Fruit fly (Drosophila melanogaster): ENCODE data around the gene ng3.
A peak's percentile ranks its signal among the peaks of the same experiment; 100 is the strongest.

ng3 gene

DNA sequence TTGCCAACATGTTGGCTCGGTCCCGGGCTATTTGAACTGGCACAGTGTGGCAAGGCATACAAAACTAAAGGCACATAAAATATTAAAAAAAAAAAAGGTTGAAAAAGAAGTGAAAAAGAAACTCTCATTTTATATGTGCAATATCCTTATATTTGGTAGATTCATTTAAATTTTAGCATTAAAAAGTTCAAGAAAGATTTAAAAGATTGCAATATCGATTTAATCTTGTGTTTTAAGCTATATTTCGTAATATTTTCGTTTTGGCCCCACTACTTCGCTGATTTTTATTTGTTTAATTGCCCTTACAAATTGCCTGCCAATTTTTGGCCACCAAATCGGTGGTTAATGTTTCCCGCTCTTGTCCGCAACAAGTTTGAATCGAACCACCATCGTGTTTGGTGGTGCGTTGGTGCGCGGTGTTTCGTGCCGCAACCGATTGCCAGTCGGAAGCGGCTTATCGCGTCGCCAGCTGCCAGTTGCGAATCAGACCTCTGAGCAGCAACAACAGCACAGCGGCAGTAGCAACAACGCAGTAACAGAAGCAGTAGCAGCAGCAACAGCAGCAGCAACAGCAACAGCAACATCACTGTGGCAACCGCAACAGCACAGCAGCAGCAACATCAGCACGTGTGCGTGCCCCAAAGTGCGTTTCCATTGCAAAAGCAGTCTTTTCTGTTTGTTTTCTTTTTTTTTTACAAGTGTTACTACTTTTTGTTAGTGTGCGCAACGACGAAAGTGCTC lies 13.9 kb upstream of the ng3 start (continued):
- TF ChIP-seq sc (optimal IDR thresholded peaks at IDR 0.05), result no peak
- peak; percentile 86 for TF ChIP-seq sc (GFP tag; optimal IDR thresholded peaks at IDR 0.05)
- peak; percentile 96 for TF ChIP-seq CG18476 (GFP tag; optimal IDR thresholded peaks at IDR 0.05)
- TF ChIP-seq CkIIα-i1 (GFP tag; IDR thresholded peaks at IDR 0.05), result peak; percentile 46; the same call in 1 of the 2 replicates
- TF ChIP-seq mam (GFP tag; optimal IDR thresholded peaks at IDR 0.05), result peak; percentile 86
- TF ChIP-seq sens-2 (GFP tag; IDR thresholded peaks at IDR 0.05), result 0 out of 2 replicates have a peak, but pooled peaks have one; percentile 15
- peak; percentile 88 for TF ChIP-seq CG1602 (GFP tag; optimal IDR thresholded peaks at IDR 0.05)
- TF ChIP-seq CG10979 (tag; optimal IDR thresholded peaks at IDR 0.05), result peak; percentile 91
- peak; percentile 71 for TF ChIP-seq CG10321 (GFP tag; IDR thresholded peaks at IDR 0.05)
- TF ChIP-seq CG12299 (tag; optimal IDR thresholded peaks at IDR 0.05), result peak; percentile 92
- TF ChIP-seq seq (GFP tag; IDR thresholded peaks at IDR 0.05), result peak; percentile 96
- peak; percentile 75 for TF ChIP-seq CG1024 (GFP tag; IDR thresholded peaks at IDR 0.05)
- TF ChIP-seq Oaz (GFP tag; IDR thresholded peaks at IDR 0.05), result peak; percentile 87
- peak; percentile 76 for TF ChIP-seq HmgD (GFP tag; optimal IDR thresholded peaks at IDR 0.05)
- TF ChIP-seq HHEX (GFP tag; optimal IDR thresholded peaks at IDR 0.05), result peak; percentile 95
- TF ChIP-seq Hr51 (GFP tag; optimal IDR thresholded peaks at IDR 0.05), result peak; percentile 92 to 98
- peak; percentile 72 for TF ChIP-seq CG12071 (GFP tag; optimal IDR thresholded peaks at IDR 0.05)
- peak; percentile 98 for TF ChIP-seq Meics (GFP tag; optimal IDR thresholded peaks at IDR 0.05)
- peak; percentile 95 for TF ChIP-seq CG6689 (GFP tag; IDR thresholded peaks at IDR 0.05)
- TF ChIP-seq nerfin-1 (tag; optimal IDR thresholded peaks at IDR 0.05), result peak; percentile 91
- TF ChIP-seq lola (GFP tag; optimal IDR thresholded peaks at IDR 0.05), result peak in 1 of 3 experiments; percentile 82
- TF ChIP-seq Dip3 (GFP tag; optimal IDR thresholded peaks at IDR 0.05), result peak; percentile 94
- peak; percentile 87 for TF ChIP-seq gcm2 (GFP tag; optimal IDR thresholded peaks at IDR 0.05)
- TF ChIP-seq CG11456 (GFP tag; IDR thresholded peaks at IDR 0.05), result peak; percentile 92
- TF ChIP-seq CG6175 (GFP tag; IDR thresholded peaks at IDR 0.05), result peak; percentile 89
- TF ChIP-seq CG13296 (GFP tag; optimal IDR thresholded peaks at IDR 0.05), result peak; percentile 97
- peak; percentile 96 for TF ChIP-seq cwo (GFP tag; optimal IDR thresholded peaks at IDR 0.05)
- peak; percentile 54; the same call in 1 of the 2 replicates for TF ChIP-seq gt (GFP tag; IDR thresholded peaks at IDR 0.05)
- peak; percentile 15; the same call in 1 of the 2 replicates for TF ChIP-seq bowl (GFP tag; IDR thresholded peaks at IDR 0.05)
- TF ChIP-seq HmgZ (tag; optimal IDR thresholded peaks at IDR 0.05), result peak; percentile 92
- peak; percentile 87 for TF ChIP-seq CG14050 (GFP tag; IDR thresholded peaks at IDR 0.05)
- TF ChIP-seq CG11398 (GFP tag; optimal IDR thresholded peaks at IDR 0.05), result peak; percentile 91
- peak; percentile 95 for TF ChIP-seq bab2 (GFP tag; optimal IDR thresholded peaks at IDR 0.05)
- TF ChIP-seq CG8290 (GFP tag; optimal IDR thresholded peaks at IDR 0.05), result no peak
- TF ChIP-seq CG8290 (tag; optimal IDR thresholded peaks at IDR 0.05), result peak in 1 of 2 experiments; percentile 71
- TF ChIP-seq CG7839 (tag; optimal IDR thresholded peaks at IDR 0.05), result peak; percentile 94
- TF ChIP-seq MESR4 (GFP tag; optimal IDR thresholded peaks at IDR 0.05), result no peak
- peak; percentile 96 for TF ChIP-seq lmd (GFP tag; IDR thresholded peaks at IDR 0.05)
- peak; percentile 94 for TF ChIP-seq ttk (GFP tag; IDR thresholded peaks at IDR 0.05)
- TF ChIP-seq CG11723 (GFP tag; optimal IDR thresholded peaks at IDR 0.05), result peak; percentile 94
- TF ChIP-seq Tbp (GFP tag; optimal IDR thresholded peaks at IDR 0.05), result no peak
- TF ChIP-seq jumu (GFP tag; optimal IDR thresholded peaks at IDR 0.05), result peak; percentile 86
- TF ChIP-seq slbo (GFP tag; IDR thresholded peaks at IDR 0.05), result peak; percentile 94
- TF ChIP-seq peb (GFP tag; IDR thresholded peaks at IDR 0.05), result peak; percentile 81
- TF ChIP-seq crp (GFP tag; optimal IDR thresholded peaks at IDR 0.05), result peak in 1 of 2 experiments; percentile 67
- TF ChIP-seq CG14667 (GFP tag; IDR thresholded peaks at IDR 0.05), result peak; percentile 83
- peak; percentile 97 for TF ChIP-seq dysf (GFP tag; IDR thresholded peaks at IDR 0.05)
- peak; percentile 97 for TF ChIP-seq CG10209 (GFP tag; optimal IDR thresholded peaks at IDR 0.05)
- peak; percentile 88 for TF ChIP-seq CG15514 (GFP tag; optimal IDR thresholded peaks at IDR 0.05)
- TF ChIP-seq CG3726 (GFP tag; IDR thresholded peaks at IDR 0.05), result peak; percentile 89
